Fruit fly (Drosophila melanogaster): Measurements from ENCODE around the gene CG34437.

Gene CG34437

dm6 chr3R:28330266-28331125 lies 47.0 kb downstream of the CG34437 start (continued):
- no peak for TF ChIP-seq CG16815 (GFP tag; optimal IDR thresholded peaks at IDR 0.05)
- no peak for TF ChIP-seq Mad (GFP tag; optimal IDR thresholded peaks at IDR 0.05)
- peak; percentile 18 for TF ChIP-seq CG7987 (GFP tag; optimal IDR thresholded peaks at IDR 0.05)
- TF ChIP-seq CG13624 (GFP tag; optimal IDR thresholded peaks at IDR 0.05), result no peak
- no peak for TF ChIP-seq CG2116 (GFP tag; optimal IDR thresholded peaks at IDR 0.05)
- no peak for TF ChIP-seq CG11695 (GFP tag; IDR thresholded peaks at IDR 0.05)
- TF ChIP-seq croc (GFP tag; conservative IDR thresholded peaks at IDR 0.05), result no peak
- no peak for TF ChIP-seq esg (GFP tag; conservative IDR thresholded peaks at IDR 0.05)
- TF ChIP-seq Lhr (GFP tag; optimal IDR thresholded peaks at IDR 0.05), result no peak
- no peak for TF ChIP-seq da (GFP tag; optimal IDR thresholded peaks at IDR 0.05)
- TF ChIP-seq CG15601 (tag; optimal IDR thresholded peaks at IDR 0.05), result no peak
- no peak for TF ChIP-seq seq (GFP tag; IDR thresholded peaks at IDR 0.05)
- TF ChIP-seq dmrt99B (tag; optimal IDR thresholded peaks at IDR 0.05), result no peak
- no peak for TF ChIP-seq CG3407 (GFP tag; optimal IDR thresholded peaks at IDR 0.05)
- no peak for TF ChIP-seq hb (GFP tag; IDR thresholded peaks at IDR 0.05; ENCODE audit: partially characterized antibody)
- TF ChIP-seq CG13296 (GFP tag; optimal IDR thresholded peaks at IDR 0.05), result no peak
- TF ChIP-seq HHEX (GFP tag; optimal IDR thresholded peaks at IDR 0.05), result no peak
- TF ChIP-seq Doc2 (GFP tag; IDR thresholded peaks at IDR 0.05), result no peak
- TF ChIP-seq CG12155 (GFP tag; optimal IDR thresholded peaks at IDR 0.05), result no peak
- peak; percentile 99 for TF ChIP-seq CG9437 (GFP tag; optimal IDR thresholded peaks at IDR 0.05)
- TF ChIP-seq CHES-1-like (GFP tag; optimal IDR thresholded peaks at IDR 0.05), result no peak
- TF ChIP-seq CG5245 (GFP tag; optimal IDR thresholded peaks at IDR 0.05), result no peak
- peak; percentile 77 for TF ChIP-seq dm (GFP tag; optimal IDR thresholded peaks at IDR 0.05)
- TF ChIP-seq psq (GFP tag; optimal IDR thresholded peaks at IDR 0.05), result no peak
- no peak for TF ChIP-seq Xrp1 (GFP tag; IDR thresholded peaks at IDR 0.05)
- TF ChIP-seq fru (optimal IDR thresholded peaks at IDR 0.05), result no peak
- no peak for TF ChIP-seq gsb (GFP tag; IDR thresholded peaks at IDR 0.05)
- TF ChIP-seq CG11398 (GFP tag; optimal IDR thresholded peaks at IDR 0.05), result no peak
- no peak for TF ChIP-seq CG14441 (GFP tag; IDR thresholded peaks at IDR 0.05)
- no peak for TF ChIP-seq Dip2 (GFP tag; IDR thresholded peaks at IDR 0.05)
- no peak for TF ChIP-seq CG7357 (GFP tag; IDR thresholded peaks at IDR 0.05)
- TF ChIP-seq CG30431 (GFP tag; optimal IDR thresholded peaks at IDR 0.05), result no peak
- no peak for TF ChIP-seq Hr3 (GFP tag; optimal IDR thresholded peaks at IDR 0.05)
- TF ChIP-seq Ravus (GFP tag; IDR thresholded peaks at IDR 0.05), result no peak
- no peak for TF ChIP-seq CG3065 (GFP tag; optimal IDR thresholded peaks at IDR 0.05)
- no peak for TF ChIP-seq chif (GFP tag; optimal IDR thresholded peaks at IDR 0.05)
- TF ChIP-seq sens-2 (GFP tag; IDR thresholded peaks at IDR 0.05), result no peak
- TF ChIP-seq Hr39 (optimal IDR thresholded peaks at IDR 0.05), result no peak
- no peak for TF ChIP-seq stc (GFP tag; IDR thresholded peaks at IDR 0.05)
- no peak for TF ChIP-seq CG13775 (GFP tag; optimal IDR thresholded peaks at IDR 0.05)
- no peak for TF ChIP-seq cato (GFP tag; optimal IDR thresholded peaks at IDR 0.05; ENCODE audit: borderline replicate concordance)
- peak in 1 of 2 experiments; percentile 62 for TF ChIP-seq crp (GFP tag; optimal IDR thresholded peaks at IDR 0.05)
- no peak for TF ChIP-seq Drgx (GFP tag; IDR thresholded peaks at IDR 0.05)
- TF ChIP-seq CG6689 (GFP tag; IDR thresholded peaks at IDR 0.05), result no peak
- TF ChIP-seq ind (GFP tag; optimal IDR thresholded peaks at IDR 0.05), result no peak
- TF ChIP-seq Bdp1 (GFP tag; optimal IDR thresholded peaks at IDR 0.05), result no peak
- no peak for TF ChIP-seq Oli (tag; optimal IDR thresholded peaks at IDR 0.05)
- TF ChIP-seq Asciz (GFP tag; optimal IDR thresholded peaks at IDR 0.05), result no peak
- TF ChIP-seq CG32532 (GFP tag; IDR thresholded peaks at IDR 0.05), result peak; percentile 38; the same call in 1 of the 2 replicates
- no peak for TF ChIP-seq ewg (GFP tag; optimal IDR thresholded peaks at IDR 0.05)
- no peak for TF ChIP-seq CG17568 (GFP tag; optimal IDR thresholded peaks at IDR 0.05)

Data from whole organism, embryonic.